Worm (Caenorhabditis elegans) whole organism, L4/young adult: ENCODE results near the gene sru-31.

Experiments used
- W03F9.2 ChIP-seq: fragments of 150-350 bp; optimal IDR thresholded peaks from 2 replicates; lab custom pipeline; 2014; ENCODE audit warnings: missing biosample characterization, missing genetic modification characterization
- dao-5 ChIP-seq: sonication (generic microtip); optimal IDR thresholded peaks from 2 replicates; lab custom pipeline; 2016; ENCODE audit warnings: missing genotype, missing genetic modification characterization, moderate library complexity, missing compliant biosample characterization
- him-1 ChIP-seq: sonication (generic microtip); optimal IDR thresholded peaks from 2 replicates; lab custom pipeline; 2016; ENCODE audit warnings: missing genotype, missing genetic modification reagents, missing genetic modification characterization, missing compliant biosample characterization

Gene sru-31

DNA sequence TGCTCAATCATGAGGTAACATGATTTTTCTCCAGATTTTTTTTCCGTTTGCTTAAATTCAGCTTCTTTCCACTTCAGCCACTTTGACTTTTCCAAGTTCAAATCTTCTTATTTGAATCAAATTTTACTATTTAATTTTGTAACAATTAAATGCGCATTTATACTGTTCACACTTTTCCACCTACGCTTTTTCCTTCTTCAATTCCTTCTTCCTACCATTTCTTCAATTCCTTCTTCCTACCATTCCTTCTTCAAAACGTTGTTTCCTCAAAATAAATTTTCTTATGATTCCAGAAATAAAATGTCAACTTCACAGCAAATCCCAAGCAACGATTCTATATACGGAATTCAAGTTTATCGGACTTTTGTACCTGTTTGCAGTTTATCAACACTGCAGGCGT is at the start of gene sru-31:
Gene sru-31, plus strand, starts transcription at position 301 of the 400 bp plus-strand sequence.
- TF ChIP-seq W03F9.2 (tag; lab: Kevin White, UChicago) (no peak), dao-5 (tag; lab: Kevin White, UChicago) (no peak), him-1 (tag; lab: Kevin White, UChicago) (no peak)

- TF ChIP-seq him-1 (tag; lab: Kevin White, UChicago) (no peak), W03F9.2 (tag; lab: Kevin White, UChicago) (no peak), dao-5 (tag; lab: Kevin White, UChicago) (no peak)
Measured at ce11 chrV:9767941-9768340, 48.5 kb upstream of the sru-31 start.

ce11 chrV:9768828-9769778 is 47.4 kb upstream of the sru-31 start, which contains the start of gene unc-42:
Gene unc-42, minus strand, starts transcription at chrV:9769391.
- TF ChIP-seq dao-5 (tag; lab: Kevin White, UChicago): no peak
- TF ChIP-seq W03F9.2 (tag; lab: Kevin White, UChicago): no peak
- TF ChIP-seq him-1 (tag; lab: Kevin White, UChicago): no peak

- TF ChIP-seq W03F9.2 (tag; lab: Kevin White, UChicago) (no peak), him-1 (tag; lab: Kevin White, UChicago) (no peak), dao-5 (tag; lab: Kevin White, UChicago) (no peak)
Measured at ce11 chrV:9771311-9771710, 45.2 kb upstream of the sru-31 start.

DNA sequence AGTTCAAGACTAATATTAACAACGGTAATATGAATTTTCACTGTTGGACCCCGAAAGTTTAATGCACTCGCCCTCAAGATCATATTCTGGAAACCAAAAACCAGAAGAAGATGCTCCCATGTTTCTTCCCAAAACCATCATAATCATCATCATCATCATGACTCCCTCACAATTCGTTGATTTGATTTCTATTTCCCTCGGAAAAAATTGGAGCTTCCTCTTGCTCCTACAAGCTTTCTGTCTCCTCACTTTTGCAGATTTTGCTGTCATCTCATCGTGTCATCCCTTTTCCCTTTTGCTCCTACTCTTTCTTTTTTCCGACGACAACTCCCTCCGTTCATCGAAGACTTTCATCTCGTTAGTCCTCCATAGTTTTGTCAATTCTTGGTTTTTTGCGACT is 44.5 kb upstream of the sru-31 start, which contains the start of gene F46B6.2:
Gene F46B6.2, plus strand, starts transcription at position 316 of the 400 bp plus-strand sequence.
- TF ChIP-seq W03F9.2 (tag; lab: Kevin White, UChicago): no peak
- TF ChIP-seq him-1 (tag; lab: Kevin White, UChicago): no peak
- no peak for TF ChIP-seq dao-5 (tag; lab: Kevin White, UChicago)

DNA sequence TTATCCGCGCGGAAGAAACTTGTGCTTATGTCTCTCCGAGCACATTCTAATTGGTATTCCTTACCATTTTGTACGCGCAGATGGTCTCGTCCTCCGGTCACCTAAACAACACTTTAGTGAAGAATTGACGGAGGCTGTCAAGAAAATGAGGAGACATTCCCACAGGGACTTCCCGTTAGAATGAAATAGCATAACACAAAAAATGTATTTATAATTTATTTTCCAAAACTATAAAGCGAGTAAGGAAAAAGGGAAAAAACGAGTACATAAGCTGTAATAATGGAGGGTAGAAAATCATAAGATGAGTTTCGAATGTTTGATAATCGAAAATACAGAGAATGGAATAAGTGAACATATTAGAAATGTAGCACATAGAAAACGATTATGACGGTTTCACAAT is 40.8 kb upstream of the sru-31 start, which contains the start of gene F46B6.12:
Gene F46B6.12, minus strand, starts transcription at position 101 of the 400 bp plus-strand sequence.
- TF ChIP-seq dao-5 (tag; lab: Kevin White, UChicago) (no peak), W03F9.2 (tag; lab: Kevin White, UChicago) (no peak), him-1 (tag; lab: Kevin White, UChicago) (no peak)

ce11 chrV:9777645-9778044 is 38.8 kb upstream of the sru-31 start, which contains the start of gene smg-4:
Gene smg-4, minus strand, starts transcription at chrV:9777745.
- no peak for TF ChIP-seq him-1 (tag; lab: Kevin White, UChicago)
- no peak for TF ChIP-seq W03F9.2 (tag; lab: Kevin White, UChicago)
- no peak for TF ChIP-seq dao-5 (tag; lab: Kevin White, UChicago)

DNA sequence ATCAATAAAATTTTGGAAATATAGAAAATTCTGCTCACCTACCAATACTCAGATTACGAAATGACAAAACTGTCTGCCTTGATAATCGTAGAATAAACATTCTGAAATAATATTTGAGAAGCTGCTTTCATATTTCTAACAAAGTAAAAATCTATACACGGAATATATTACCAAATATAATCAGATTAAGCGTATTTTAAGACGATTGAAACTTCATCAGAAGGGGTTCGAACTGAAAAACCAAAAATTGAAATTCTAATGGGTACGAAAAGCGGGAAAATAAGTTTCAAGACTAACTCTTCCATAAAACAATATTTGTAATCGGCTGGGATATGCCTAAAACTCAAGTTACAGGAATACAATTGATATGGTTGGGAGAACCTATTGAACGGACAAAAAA is 37.1 kb upstream of the sru-31 start, which contains the start of gene F46B6.4:
Gene F46B6.4, minus strand, starts transcription at position 101 of the 400 bp plus-strand sequence.
- no peak for TF ChIP-seq W03F9.2 (tag; lab: Kevin White, UChicago)
- no peak for TF ChIP-seq him-1 (tag; lab: Kevin White, UChicago)
- no peak for TF ChIP-seq dao-5 (tag; lab: Kevin White, UChicago)

ce11 chrV:9782045-9782444 is 34.4 kb upstream of the sru-31 start:
- TF ChIP-seq dao-5 (tag; lab: Kevin White, UChicago): no peak

DNA sequence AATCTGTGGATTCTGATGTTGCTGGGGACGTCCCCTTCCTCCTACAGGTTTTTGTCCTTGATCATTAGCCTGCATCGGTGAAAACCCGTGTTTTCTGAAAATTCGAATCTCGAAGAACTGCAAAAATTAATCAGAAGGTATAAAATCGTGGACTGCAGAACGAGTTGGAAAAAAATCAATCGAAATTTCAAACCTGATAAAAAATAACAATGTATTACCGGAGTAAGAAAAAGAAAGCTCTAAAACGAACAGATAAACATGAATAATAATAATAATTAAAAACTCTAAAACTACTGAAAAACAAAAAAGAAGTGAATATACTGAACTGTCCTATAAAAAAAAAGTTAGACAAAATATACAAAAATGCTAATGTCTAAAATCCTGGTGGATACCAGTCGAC is 33.5 kb upstream of the sru-31 start, which contains the start of gene F46B6.5:
Gene F46B6.5, minus strand, starts transcription at position 101 of the 400 bp plus-strand sequence.
- no peak for TF ChIP-seq dao-5 (tag; lab: Kevin White, UChicago)
- no peak for TF ChIP-seq him-1 (tag; lab: Kevin White, UChicago)
- no peak for TF ChIP-seq W03F9.2 (tag; lab: Kevin White, UChicago)

DNA sequence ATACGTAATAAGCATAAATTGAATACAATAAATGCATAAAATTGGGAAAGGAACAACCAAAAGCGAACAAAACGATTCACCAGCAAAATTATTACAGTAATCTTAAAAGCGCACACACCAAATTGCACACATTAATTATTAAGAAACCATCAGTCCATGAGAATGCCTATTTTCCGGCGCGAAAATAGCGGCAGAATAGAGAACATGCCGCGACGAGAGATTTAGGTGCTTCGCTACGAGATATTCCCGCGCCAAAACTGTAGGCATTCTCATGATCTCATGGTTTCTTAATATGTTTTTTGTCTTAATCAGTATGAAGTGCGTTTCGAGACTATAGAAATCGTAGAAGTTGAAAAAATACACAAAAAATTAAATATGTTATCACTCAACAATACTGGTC is 32.3 kb upstream of the sru-31 start:
- no peak for TF ChIP-seq W03F9.2 (tag; lab: Kevin White, UChicago)
- no peak for TF ChIP-seq him-1 (tag; lab: Kevin White, UChicago)
- TF ChIP-seq dao-5 (tag; lab: Kevin White, UChicago): no peak

- TF ChIP-seq W03F9.2 (tag; lab: Kevin White, UChicago) (no peak), him-1 (tag; lab: Kevin White, UChicago) (no peak), dao-5 (tag; lab: Kevin White, UChicago) (no peak)
Measured at ce11 chrV:9786721-9787131, 29.8 kb upstream of the sru-31 start, which contains the start of gene F46B6.6. Gene F46B6.6, minus strand, starts transcription at chrV:9786868.

DNA sequence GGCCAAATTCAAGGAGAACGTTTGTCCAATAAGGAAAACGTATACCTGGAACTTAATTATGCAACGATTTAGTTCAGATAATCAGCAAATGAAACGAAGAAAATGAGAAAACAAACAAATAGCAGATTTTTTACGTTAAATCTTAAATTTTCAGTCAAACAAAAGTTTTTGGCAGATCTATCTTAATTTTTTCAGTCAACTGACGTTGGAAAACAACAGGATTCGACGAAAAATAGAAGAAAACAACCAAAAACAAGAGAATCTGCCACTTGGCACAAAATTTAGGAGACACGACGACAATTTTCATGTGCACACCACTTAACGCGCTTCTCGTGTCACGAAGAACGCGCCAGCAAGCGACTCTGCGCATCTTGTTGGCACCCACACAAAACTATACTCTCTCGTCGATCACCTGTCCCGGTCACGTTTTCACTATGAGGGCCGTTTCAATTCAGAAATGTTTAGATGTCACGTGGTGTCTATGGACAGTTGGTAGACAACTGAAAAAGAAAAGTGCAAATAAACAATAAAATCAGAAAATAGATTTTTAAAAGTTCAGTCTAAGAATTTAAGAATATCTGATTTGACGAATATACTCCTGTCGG is 26.7 kb upstream of the sru-31 start, which contains the start of gene ztf-7:
Gene ztf-7, minus strand, starts transcription at position 51 of the 605 bp plus-strand sequence.
- TF ChIP-seq W03F9.2 (tag; lab: Kevin White, UChicago) (peak; percentile 96), dao-5 (tag; lab: Kevin White, UChicago) (no peak), him-1 (tag; lab: Kevin White, UChicago) (peak; percentile 68)
